Worm (Caenorhabditis elegans): Measurements from ENCODE around the gene C06B8.2.

DNA sequence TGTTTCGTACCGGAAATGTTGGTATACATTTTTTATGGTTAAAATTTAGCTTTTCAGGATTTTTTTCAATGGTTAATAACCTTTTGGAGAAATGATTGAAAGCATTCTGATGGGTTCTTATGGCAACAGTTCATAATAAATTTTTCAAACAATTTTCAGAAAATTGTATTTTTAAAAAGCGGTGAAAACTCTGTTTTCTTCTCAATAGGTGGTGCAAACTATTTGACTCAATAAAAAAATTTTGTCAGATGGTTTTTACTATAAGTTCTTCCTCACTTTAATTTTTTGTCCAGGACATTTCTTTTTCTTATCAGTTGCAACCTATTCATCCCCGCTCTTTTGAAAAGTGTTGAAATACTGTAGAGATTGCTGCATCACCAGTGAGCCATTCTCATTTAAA is 29.7 kb downstream of the C06B8.2 start, which contains the start of gene T26H5.14:
- no peak for TF ChIP-seq ceh-2 (tag; optimal IDR thresholded peaks at IDR 0.05)
- TF ChIP-seq pha-4 (tag; optimal IDR thresholded peaks at IDR 0.05) = no peak
- no peak for TF ChIP-seq nhr-11 (tag; optimal IDR thresholded peaks at IDR 0.05)
- TF ChIP-seq lin-11 (tag; optimal IDR thresholded peaks at IDR 0.05) = no peak
- TF ChIP-seq F13H6.1 (tag; optimal IDR thresholded peaks at IDR 0.05) = no peak
- no peak for TF ChIP-seq hlh-15 (tag; optimal IDR thresholded peaks at IDR 0.05)

Measured in whole organism, late embryonic.